Worm (Caenorhabditis elegans): Measurements from ENCODE around the gene T03F7.6.

- TF ChIP-seq hlh-8 (tag; optimal IDR thresholded peaks at IDR 0.05) = no peak
- no peak for TF ChIP-seq ama-1 (optimal IDR thresholded peaks at IDR 0.05)
Observed at ce11 chrV:11311013-11311472, 16.6 kb downstream of the T03F7.6 start, which contains the start of gene T03F7.7.

Data from whole organism, late embryonic.